Worm (Caenorhabditis elegans): ENCODE results near the gene F10A3.12.

F10A3.12 gene

ce11 chrV:16214505-16214904 lies 50.7 kb downstream of the F10A3.12 start, which contains the start of gene F11A5.9:
Gene F11A5.9, plus strand, starts transcription at chrV:16214890.
- TF ChIP-seq B0310.2 (tag; optimal IDR thresholded peaks at IDR 0.05) (no peak), ets-7 (tag; optimal IDR thresholded peaks at IDR 0.05) (no peak), pes-1 (GFP tag; IDR thresholded peaks at IDR 0.05) (no peak), sea-1 (GFP tag; conservative IDR thresholded peaks at IDR 0.05) (no peak), flt-1 (GFP tag; IDR thresholded peaks at IDR 0.05) (no peak), ceh-13 (GFP tag; optimal IDR thresholded peaks at IDR 0.05) (no peak), scrt-1 (GFP tag; IDR thresholded peaks at IDR 0.05) (no peak), tbx-37 (GFP tag; conservative IDR thresholded peaks at IDR 0.05) (no peak), hmg-4 (GFP tag; optimal IDR thresholded peaks at IDR 0.05) (no peak), ceh-36 (tag; optimal IDR thresholded peaks at IDR 0.05) (no peak), aly-1 (tag; optimal IDR thresholded peaks at IDR 0.05) (no peak), F13C5.2 (tag; optimal IDR thresholded peaks at IDR 0.05) (no peak), ama-1 (optimal IDR thresholded peaks at IDR 0.05) (no peak), hnd-1 (tag; optimal IDR thresholded peaks at IDR 0.05) (no peak), hmbx-1 (tag; optimal IDR thresholded peaks at IDR 0.05) (no peak)
